Worm (Caenorhabditis elegans): Measurements from ENCODE around the gene col-102.

- TF ChIP-seq fos-1 (tag; optimal IDR thresholded peaks at IDR 0.05) (no peak), ztf-11 (tag; optimal IDR thresholded peaks at IDR 0.05) (no peak), sea-2 (GFP tag; optimal IDR thresholded peaks at IDR 0.05) (no peak), jun-1 (tag; optimal IDR thresholded peaks at IDR 0.05) (no peak), snpc-4 (tag; optimal IDR thresholded peaks at IDR 0.05) (no peak), ceh-82 (tag; optimal IDR thresholded peaks at IDR 0.05) (no peak), egl-27 (tag; optimal IDR thresholded peaks at IDR 0.05) (no peak), mml-1 (tag; optimal IDR thresholded peaks at IDR 0.05) (no peak), hmg-11 (tag; optimal IDR thresholded peaks at IDR 0.05) (no peak), pha-4 (tag; optimal IDR thresholded peaks at IDR 0.05) (no peak), ama-1 (optimal IDR thresholded peaks at IDR 0.05) (no peak), nhr-25 (tag; optimal IDR thresholded peaks at IDR 0.05) (no peak), pqm-1 (tag; optimal IDR thresholded peaks at IDR 0.05) (no peak)
These were observed 18.7 kb downstream of the col-102 start for ce11 chrIV:622989-623388.

Data from whole organism, L3 larva.